Fruit fly (Drosophila melanogaster) whole organism, embryonic: Measurements from ENCODE around the gene mei-P26.
A peak's percentile ranks its signal among the peaks of the same experiment; 100 is the strongest.

ENCODE experiments used
- Adf1 ChIP-seq: fragments of 200-800 bp; sonication (Bioruptor generic); IDR thresholded peaks from 2 replicates; pipeline ENCODE4 v1.3.6; 2022; ENCODE audit warnings: missing biosample characterization, missing genetic modification characterization
- Atf6 ChIP-seq: fragments of 200-800 bp; sonication (Bioruptor generic); IDR thresholded peaks from 2 replicates; pipeline ENCODE4 v1.3.6; 2022; ENCODE audit warnings: missing biosample characterization, missing genetic modification characterization
- Awh ChIP-seq: fragments of 200-800 bp; sonication (Bioruptor generic); IDR thresholded peaks from 2 replicates; pipeline ENCODE4, ENCODE4 v1.3.6; 2022; ENCODE audit warnings: missing biosample characterization, missing genetic modification characterization
- CG1024 ChIP-seq: fragments of 200-800 bp; sonication (Bioruptor generic); IDR thresholded peaks from 2 replicates; pipeline ENCODE4 v1.3.6; 2022; ENCODE audit warnings: missing biosample characterization, missing genetic modification characterization
- CG10654 ChIP-seq: fragments of 200-800 bp; sonication (Bioruptor generic); optimal IDR thresholded peaks from 2 replicates; lab custom pipeline; 2016; ENCODE audit warnings: missing biosample characterization, missing genetic modification characterization
- CG11560 ChIP-seq: fragments of 200-800 bp; sonication (Bioruptor generic); IDR thresholded peaks from 3 replicates; pipeline ENCODE4 v1.3.6; 2022; ENCODE audit warnings: missing biosample characterization, missing genetic modification characterization
- CG11723 ChIP-seq: fragments of 200-800 bp; sonication (Bioruptor generic); optimal IDR thresholded peaks from 2 replicates; lab custom pipeline; 2017; ENCODE audit warnings: missing biosample characterization, mild to moderate bottlenecking, missing genetic modification characterization
- CG12071 ChIP-seq: fragments of 200-800 bp; sonication (Bioruptor generic); optimal IDR thresholded peaks from 3 replicates; lab custom pipeline; 2018; ENCODE audit warnings: missing biosample characterization, mild to moderate bottlenecking, missing genetic modification characterization
- CG12155 ChIP-seq: fragments of 200-800 bp; sonication (Bioruptor generic); optimal IDR thresholded peaks from 3 replicates; lab custom pipeline; 2016; ENCODE audit warnings: missing biosample characterization, missing genetic modification characterization
- CG12236 ChIP-seq: fragments of 200-800 bp; sonication (Bioruptor generic); optimal IDR thresholded peaks from 2 replicates; lab custom pipeline; 2016; ENCODE audit warnings: missing biosample characterization, missing genetic modification characterization
- CG13123 ChIP-seq: fragments of 200-800 bp; sonication (Bioruptor generic); optimal IDR thresholded peaks from 2 replicates; lab custom pipeline; 2016; ENCODE audit warnings: missing biosample characterization, missing genetic modification characterization
- CG13624 ChIP-seq: fragments of 200-800 bp; sonication (Bioruptor generic); optimal IDR thresholded peaks from 2 replicates; lab custom pipeline; 2016; ENCODE audit warnings: missing biosample characterization, missing genetic modification characterization
- CG16813 ChIP-seq: fragments of 200-800 bp; sonication (Bioruptor generic); IDR thresholded peaks from 3 replicates; pipeline ENCODE4 v1.3.6; 2022; ENCODE audit warnings: missing biosample characterization, missing genetic modification characterization; ENCODE audit not compliant: partially characterized antibody
- CG17361 ChIP-seq: fragments of 200-800 bp; sonication (Bioruptor generic); IDR thresholded peaks from 3 replicates; pipeline ENCODE4 v1.3.6; 2022; ENCODE audit warnings: missing biosample characterization, missing genetic modification characterization
- CG18262 ChIP-seq: fragments of 200-800 bp; optimal IDR thresholded peaks from 3 replicates; lab custom pipeline; 2019; ENCODE audit warnings: missing biosample characterization, mild to moderate bottlenecking, missing genetic modification characterization, moderate library complexity
- CG18599 ChIP-seq: fragments of 200-800 bp; sonication (Bioruptor generic); optimal IDR thresholded peaks from 3 replicates; lab custom pipeline; 2017; ENCODE audit warnings: missing biosample characterization, missing genetic modification characterization, mild to moderate bottlenecking, moderate library complexity, missing genetic modification reagents
- CG2875 ChIP-seq: fragments of 200-800 bp; sonication (Bioruptor generic); optimal IDR thresholded peaks from 2 replicates; lab custom pipeline; 2017; ENCODE audit warnings: missing biosample characterization, mild to moderate bottlenecking, missing genetic modification characterization, missing genetic modification reagents
- CG31388 ChIP-seq: fragments of 200-800 bp; sonication (Bioruptor generic); optimal IDR thresholded peaks from 2 replicates; lab custom pipeline; 2016; ENCODE audit warnings: missing biosample characterization, missing genetic modification characterization
- CG32767 ChIP-seq: fragments of 200-800 bp; sonication (Bioruptor generic); IDR thresholded peaks from 2 replicates; pipeline ENCODE4 v1.3.6; 2022; ENCODE audit warnings: missing biosample characterization, missing genetic modification characterization
- CG3281 ChIP-seq: fragments of 200-800 bp; sonication (Bioruptor generic); optimal IDR thresholded peaks from 3 replicates; lab custom pipeline; 2017; ENCODE audit warnings: missing biosample characterization, mild to moderate bottlenecking, missing genetic modification characterization
- CG43689 ChIP-seq: fragments of 200-800 bp; sonication (Bioruptor generic); IDR thresholded peaks from 2 replicates; pipeline ENCODE4 v1.3.6; 2022; ENCODE audit warnings: missing biosample characterization, missing genetic modification characterization
- CG4854 ChIP-seq: fragments of 200-800 bp; sonication (Bioruptor generic); optimal IDR thresholded peaks from 2 replicates; lab custom pipeline; 2016; ENCODE audit warnings: missing biosample characterization, missing genetic modification characterization, inconsistent platforms
- CG6813 ChIP-seq: fragments of 200-800 bp; sonication (Bioruptor generic); optimal IDR thresholded peaks from 2 replicates; lab custom pipeline; 2017; ENCODE audit warnings: missing biosample characterization, missing genetic modification characterization, mild to moderate bottlenecking, moderate library complexity, missing genetic modification reagents
- CG7372 ChIP-seq: fragments of 200-800 bp; sonication (Bioruptor generic); IDR thresholded peaks from 2 replicates; pipeline ENCODE4 v1.3.6; 2022; ENCODE audit warnings: missing biosample characterization, missing genetic modification characterization
- CG8388 ChIP-seq: fragments of 200-800 bp; sonication (Bioruptor generic); optimal IDR thresholded peaks from 2 replicates; lab custom pipeline; 2019; ENCODE audit warnings: missing biosample characterization, mild to moderate bottlenecking, missing genetic modification characterization, moderate library complexity
- CG8944 ChIP-seq: fragments of 200-800 bp; sonication (Bioruptor generic); optimal IDR thresholded peaks from 3 replicates; lab custom pipeline; 2016; ENCODE audit warnings: missing biosample characterization, missing genetic modification characterization
- CG9609 ChIP-seq: fragments of 200-800 bp; sonication (Bioruptor generic); optimal IDR thresholded peaks from 3 replicates; lab custom pipeline; 2016; ENCODE audit warnings: missing biosample characterization, missing genetic modification characterization
- CG9817 ChIP-seq: fragments of 200-800 bp; sonication (Bioruptor generic); optimal IDR thresholded peaks from 2 replicates; lab custom pipeline; 2018; ENCODE audit warnings: missing biosample characterization, mild to moderate bottlenecking, missing genetic modification characterization, moderate library complexity
- Dp ChIP-seq: fragments of 200-800 bp; sonication (Bioruptor generic); optimal IDR thresholded peaks from 2 replicates; lab custom pipeline; 2018; ENCODE audit warnings: missing biosample characterization, mild to moderate bottlenecking, missing genetic modification characterization, moderate library complexity
- Elba2 ChIP-seq: fragments of 200-800 bp; sonication (Bioruptor generic); optimal IDR thresholded peaks from 3 replicates; lab custom pipeline; 2016; ENCODE audit warnings: missing biosample characterization, missing genetic modification characterization
- HmgD ChIP-seq: fragments of 200-800 bp; sonication (Bioruptor generic); optimal IDR thresholded peaks from 3 replicates; lab custom pipeline; 2016; ENCODE audit warnings: missing biosample characterization, missing genetic modification characterization
- Hr39 ChIP-seq: fragments of >200 bp; optimal IDR thresholded peaks from 2 replicates; lab custom pipeline; 2017
- Hr51 ChIP-seq, 2 experiments: fragments of 200-800 bp; sonication (Bioruptor generic); optimal IDR thresholded peaks; 2 replicates in 1 of 2; 3 replicates in 1 of 2; lab custom pipeline; 2016 to 2018; ENCODE audit warnings: missing biosample characterization in 2 of 2, missing genetic modification characterization in 2 of 2, mild to moderate bottlenecking in 1 of 2, moderate library complexity in 1 of 2
- Lim3 ChIP-seq: fragments of 200-800 bp; sonication (Bioruptor generic); IDR thresholded peaks from 2 replicates; pipeline ENCODE4 v1.3.6; 2022; ENCODE audit warnings: missing biosample characterization, missing genetic modification characterization
- NfI ChIP-seq: fragments of 200-800 bp; sonication (Bioruptor generic); optimal IDR thresholded peaks from 3 replicates; lab custom pipeline; 2018; ENCODE audit warnings: missing biosample characterization, mild to moderate bottlenecking, missing genetic modification characterization, moderate library complexity
- Pdp1 ChIP-seq, 2 experiments: fragments of 200-800 bp; sonication (Bioruptor generic); optimal IDR thresholded peaks; 3 replicates each; lab custom pipeline; 2016; ENCODE audit warnings: missing biosample characterization in 2 of 2, missing genetic modification characterization in 2 of 2, mild to moderate bottlenecking in 1 of 2, moderate library complexity in 1 of 2
- Xrp1 ChIP-seq: fragments of 200-800 bp; sonication (Bioruptor generic); IDR thresholded peaks from 2 replicates; pipeline ENCODE4 v1.3.6; 2022; ENCODE audit warnings: missing biosample characterization, missing genetic modification characterization
- bbx ChIP-seq: fragments of 200-800 bp; sonication (Bioruptor generic); IDR thresholded peaks from 2 replicates; pipeline ENCODE4 v1.3.6; 2022; ENCODE audit warnings: missing biosample characterization, missing genetic modification characterization; ENCODE audit not compliant: partially characterized antibody
- chif ChIP-seq, 2 experiments: fragments of 200-800 bp; sonication (Bioruptor generic); optimal IDR thresholded peaks; 3 replicates each; lab custom pipeline; 2016; ENCODE audit warnings: missing biosample characterization in 2 of 2, missing genetic modification characterization in 2 of 2
- chinmo ChIP-seq: fragments of 200-800 bp; sonication (Bioruptor generic); IDR thresholded peaks from 4 replicates; pipeline ENCODE4 v1.3.6; 2022; ENCODE audit warnings: missing biosample characterization, missing genetic modification characterization; ENCODE audit not compliant: partially characterized antibody
- dmrt11E ChIP-seq: fragments of 200-800 bp; sonication (Bioruptor generic); optimal IDR thresholded peaks from 3 replicates; lab custom pipeline; 2018; ENCODE audit warnings: missing biosample characterization, mild to moderate bottlenecking, missing genetic modification characterization, moderate library complexity
- gce ChIP-seq: fragments of 200-800 bp; sonication (Bioruptor generic); IDR thresholded peaks from 3 replicates; pipeline ENCODE4 v1.3.6; 2022; ENCODE audit warnings: missing biosample characterization, missing genetic modification characterization
- kay ChIP-seq: fragments of 200-800 bp; sonication (Bioruptor generic); optimal IDR thresholded peaks from 2 replicates; lab custom pipeline; 2016; ENCODE audit warnings: missing biosample characterization, missing genetic modification characterization
- lab ChIP-seq: fragments of 200-800 bp; sonication (Bioruptor generic); optimal IDR thresholded peaks from 3 replicates; lab custom pipeline; 2017; ENCODE audit warnings: missing biosample characterization, missing genetic modification characterization, mild to moderate bottlenecking, moderate library complexity, missing genetic modification reagents
- pan ChIP-seq, 4 experiments: fragments of >200 bp in 3 of 4; fragments of 200-800 bp in 1 of 4; sonication (Bioruptor generic) in 1 of 4; optimal IDR thresholded peaks in 3 of 4; IDR thresholded peaks in 1 of 4; 2 replicates each; pipeline versions ENCODE4 v1.3.6 to Lab custom; 2017 to 2022; ENCODE audit warnings: missing biosample characterization in 2 of 4, missing genetic modification characterization in 2 of 4, mixed read lengths in 1 of 4
- pita ChIP-seq: fragments of 200-800 bp; sonication (Bioruptor generic); optimal IDR thresholded peaks from 2 replicates; lab custom pipeline; 2017; ENCODE audit warnings: missing biosample characterization, mild to moderate bottlenecking, missing genetic modification characterization
- pros ChIP-seq: fragments of 200-800 bp; sonication (Bioruptor generic); optimal IDR thresholded peaks from 3 replicates; lab custom pipeline; 2019; ENCODE audit warnings: missing biosample characterization, mild to moderate bottlenecking, missing genetic modification characterization, moderate library complexity
- tgo ChIP-seq: fragments of 200-800 bp; sonication (Bioruptor generic); IDR thresholded peaks from 3 replicates; pipeline ENCODE4 v1.3.6; 2022; ENCODE audit warnings: missing biosample characterization, missing genetic modification characterization

mei-P26 gene

dm6 chrX:9136776-9137550 is 26.1 kb upstream of the mei-P26 start (continued):
- TF ChIP-seq CG18262 (tag; lab: Kevin White, UChicago) (peak; percentile 56), gce (GFP tag; lab: Robert Waterston, UW) (0 out of 3 replicates have a peak, but pooled peaks have one; percentile 31), CG8388 (GFP tag; lab: Kevin White, UChicago) (peak; percentile 52), CG11723 (peak; percentile 13), CG7372 (GFP tag; lab: Robert Waterston, UW) (no peak), Adf1 (GFP tag; lab: Robert Waterston, UW) (no peak), CG10654 (GFP tag; lab: Kevin White, UChicago) (peak; percentile 36), Elba2 (GFP tag; lab: Kevin White, UChicago) (no peak), CG6813 (GFP tag; lab: Kevin White, UChicago) (peak; percentile 26), Atf6 (GFP tag; lab: Robert Waterston, UW) (no peak), CG9609 (GFP tag; lab: Kevin White, UChicago) (peak; percentile 46), bbx (no peak), CG16813 (GFP tag; lab: Robert Waterston, UW) (no peak), CG31388 (GFP tag; lab: Kevin White, UChicago) (no peak), Dp (GFP tag; lab: Kevin White, UChicago) (no peak), CG13624 (peak; percentile 19), lab (GFP tag; lab: Kevin White, UChicago) (peak; percentile 45), tgo (GFP tag; lab: Robert Waterston, UW) (peak; percentile 46; the same call in 2 of the 3 replicates), NfI (peak; percentile 33), chinmo (GFP tag; lab: Robert Waterston, UW) (no peak), CG9817 (tag; lab: Kevin White, UChicago) (peak; percentile 14), chif (GFP tag; optimal IDR thresholded peaks at IDR 0.05; lab: Kevin White, UChicago) (peak; percentile 42 to 58), Lim3 (GFP tag; lab: Robert Waterston, UW) (no peak), pros (GFP tag; lab: Kevin White, UChicago) (no peak), CG3281 (GFP tag; lab: Kevin White, UChicago) (peak; percentile 34), CG43689 (GFP tag; lab: Robert Waterston, UW) (no peak), CG32767 (0 out of 2 replicates have a peak, but pooled peaks have one; percentile 36), CG12236 (GFP tag; lab: Kevin White, UChicago) (peak; percentile 26), Xrp1 (GFP tag; lab: Robert Waterston, UW) (peak; percentile 49; the same call in 1 of the 2 replicates), Awh (GFP tag; lab: Robert Waterston, UW) (peak; percentile 57; the same call in 1 of the 2 replicates), HmgD (GFP tag; lab: Kevin White, UChicago) (no peak), Pdp1 (GFP tag; optimal IDR thresholded peaks at IDR 0.05; lab: Kevin White, UChicago) (peak; percentile 60), pan (optimal IDR thresholded peaks at IDR 0.05; lab: Kevin White, UChicago) (no peak), pan (GFP tag; optimal IDR thresholded peaks at IDR 0.05 in 1 of 2, IDR thresholded peaks at IDR 0.05 in 1 of 2) (peak in 1 of 2 experiments; percentile 53), CG8944 (peak; percentile 2), CG1024 (GFP tag; lab: Robert Waterston, UW) (no peak), CG18599 (peak; percentile 51), CG4854 (GFP tag; lab: Kevin White, UChicago) (no peak), CG11560 (no peak), CG12071 (peak; percentile 31), dmrt11E (peak; percentile 32), CG2875 (peak; percentile 6), pita (GFP tag; lab: Kevin White, UChicago) (no peak), CG12155 (peak; percentile 0), CG17361 (peak; percentile 65), CG13123 (GFP tag; lab: Kevin White, UChicago) (no peak), Hr39 (lab: Kevin White, UChicago) (no peak), Hr51 (GFP tag; optimal IDR thresholded peaks at IDR 0.05; lab: Kevin White, UChicago) (peak; percentile 43 to 66), kay (GFP tag; lab: Kevin White, UChicago) (no peak)
